Fruit fly (Drosophila melanogaster): Measurements from ENCODE around the gene CG33710.

dm6 chr3L:19994015-19994414 lies 41.4 kb upstream of the CG33710 start:
- TF ChIP-seq caup (GFP tag; optimal IDR thresholded peaks at IDR 0.05; ENCODE audit: severe bottlenecking) (no peak), Bdp1 (GFP tag; optimal IDR thresholded peaks at IDR 0.05) (no peak), CG3838 (GFP tag; optimal IDR thresholded peaks at IDR 0.05) (no peak), HLHmδ (GFP tag; optimal IDR thresholded peaks at IDR 0.05) (no peak), vfl (GFP tag; optimal IDR thresholded peaks at IDR 0.05) (no peak), CG7928 (GFP tag; optimal IDR thresholded peaks at IDR 0.05) (no peak), C15 (GFP tag; IDR thresholded peaks at IDR 0.05) (no peak), org-1 (GFP tag; optimal IDR thresholded peaks at IDR 0.05) (no peak), bab2 (GFP tag; optimal IDR thresholded peaks at IDR 0.05) (no peak), insv (GFP tag; optimal IDR thresholded peaks at IDR 0.05) (no peak), CG31365 (tag; optimal IDR thresholded peaks at IDR 0.05) (no peak), CG1233 (GFP tag; optimal IDR thresholded peaks at IDR 0.05) (no peak), CG3995 (GFP tag; optimal IDR thresholded peaks at IDR 0.05) (no peak), Antp (GFP tag; optimal IDR thresholded peaks at IDR 0.05) (no peak)

Data from whole organism, embryonic.